Worm (Caenorhabditis elegans) whole organism, L3 larva: ENCODE measurements around the gene C14F11.4.

Source experiments
- egl-27 ChIP-seq: sonication (generic microtip); optimal IDR thresholded peaks from 4 replicates; lab custom pipeline; 2017; ENCODE audit warnings: missing biosample characterization, missing genetic modification reagents, missing genetic modification characterization
- fkh-10 ChIP-seq: sonication (generic microtip); optimal IDR thresholded peaks from 2 replicates; lab custom pipeline; 2017; ENCODE audit warnings: missing biosample characterization, missing genetic modification reagents, missing genetic modification characterization
- lin-15B ChIP-seq: fragments of 150-350 bp; optimal IDR thresholded peaks from 2 replicates; lab custom pipeline; 2014; ENCODE audit warnings: missing biosample characterization, missing genetic modification characterization
- lin-39 ChIP-seq: fragments of 150-350 bp; optimal IDR thresholded peaks from 2 replicates; lab custom pipeline; 2018; ENCODE audit warnings: missing biosample characterization, missing genetic modification reagents, missing genetic modification characterization
- mdl-1 ChIP-seq: fragments of 150-350 bp; optimal IDR thresholded peaks from 2 replicates; lab custom pipeline; 2014; ENCODE audit warnings: missing biosample characterization, missing genetic modification characterization
- nhr-237 ChIP-seq: fragments of 150-350 bp; optimal IDR thresholded peaks from 2 replicates; lab custom pipeline; 2014; ENCODE audit warnings: missing biosample characterization, missing genetic modification characterization
- nhr-25 ChIP-seq: sonication (generic microtip); optimal IDR thresholded peaks from 2 replicates; lab custom pipeline; 2017; ENCODE audit warnings: missing biosample characterization, missing genetic modification characterization
- pha-4 ChIP-seq: fragments of 150-350 bp; optimal IDR thresholded peaks from 2 replicates; lab custom pipeline; 2014; ENCODE audit warnings: missing biosample characterization, missing genetic modification reagents, missing genetic modification characterization
- unc-39 ChIP-seq: sonication (generic microtip); optimal IDR thresholded peaks from 4 replicates; lab custom pipeline; 2017; ENCODE audit warnings: missing biosample characterization, missing genetic modification characterization
- unc-62 ChIP-seq: fragments of 150-350 bp; sonication (generic microtip); optimal IDR thresholded peaks from 4 replicates; lab custom pipeline; 2014; ENCODE audit warnings: missing biosample characterization, missing genetic modification reagents, missing genetic modification characterization

ce11 chrX:6202809-6203208, 30.0 kb downstream of the C14F11.4 start:
- TF ChIP-seq lin-15B (no peak), unc-39 (no peak), pha-4 (tag; lab: Kevin White, UChicago) (no peak), mdl-1 (tag; lab: Kevin White, UChicago) (no peak), fkh-10 (GFP tag; lab: Kevin White, UChicago) (no peak), nhr-25 (tag; lab: Kevin White, UChicago) (no peak), lin-39 (tag; lab: Kevin White, UChicago) (no peak), unc-62 (GFP tag; lab: Kevin White, UChicago) (no peak), egl-27 (tag; lab: Kevin White, UChicago) (no peak), nhr-237 (tag; lab: Kevin White, UChicago) (no peak)
